Worm (Caenorhabditis elegans) whole organism, midembryonic: ENCODE data around the gene cfap-20.

Experiments
- T22C8.4 ChIP-seq: fragments of 200-800 bp; sonication (Bioruptor generic); IDR thresholded peaks from 2 replicates; pipeline ENCODE4 v1.3.6; 2022; ENCODE audit warnings: missing genetic modification characterization, missing compliant biosample characterization
- cog-1 ChIP-seq: sonication (generic microtip); optimal IDR thresholded peaks from 2 replicates; lab custom pipeline; 2016; ENCODE audit warnings: missing genetic modification characterization, missing compliant biosample characterization
- ztf-29 ChIP-seq: fragments of 200-800 bp; sonication (Bioruptor generic); IDR thresholded peaks from 2 replicates; pipeline ENCODE4 v1.3.6; 2022; ENCODE audit warnings: missing genetic modification reagents, missing genetic modification characterization, missing compliant biosample characterization

ce11 chrIII:3498957-3499356 lies 38.3 kb downstream of the cfap-20 start, which contains the start of gene M01F1.9:
- TF ChIP-seq T22C8.4 (GFP tag; lab: Robert Waterston, UW) (no peak), cog-1 (tag; lab: Kevin White, UChicago) (no peak), ztf-29 (GFP tag; lab: Robert Waterston, UW) (no peak)
